Fruit fly (Drosophila melanogaster): ENCODE results near the gene CG33159.

The CG33159 gene

dm6 chr3L:3248714-3249663 lies 44.7 kb upstream of the CG33159 start (continued):
- TF ChIP-seq Nf-YB (GFP tag; optimal IDR thresholded peaks at IDR 0.05) (peak; percentile 5), sd (tag; optimal IDR thresholded peaks at IDR 0.05) (no peak), CG5953 (GFP tag; IDR thresholded peaks at IDR 0.05) (peak; percentile 37; the same call in 1 of the 2 replicates), CG14710 (tag; optimal IDR thresholded peaks at IDR 0.05) (peak; percentile 3), D19A (tag; optimal IDR thresholded peaks at IDR 0.05) (peak; percentile 19), ro (GFP tag; IDR thresholded peaks at IDR 0.05) (no peak), CG14667 (GFP tag; IDR thresholded peaks at IDR 0.05) (0 out of 2 replicates have a peak, but pooled peaks have one; percentile 12), Sin3A (optimal IDR thresholded peaks at IDR 0.05) (no peak), CG10209 (GFP tag; optimal IDR thresholded peaks at IDR 0.05) (peak; percentile 46), cato (GFP tag; optimal IDR thresholded peaks at IDR 0.05; ENCODE audit: borderline replicate concordance) (peak; percentile 26), gcm (GFP tag; optimal IDR thresholded peaks at IDR 0.05) (no peak), CG17385 (GFP tag; optimal IDR thresholded peaks at IDR 0.05) (peak; percentile 52), CG6654 (GFP tag; optimal IDR thresholded peaks at IDR 0.05) (peak; percentile 7), CG11696 (GFP tag; IDR thresholded peaks at IDR 0.05) (peak; percentile 61; the same call in 1 of the 2 replicates), CG10431 (GFP tag; optimal IDR thresholded peaks at IDR 0.05) (no peak), CG13894 (tag; optimal IDR thresholded peaks at IDR 0.05) (no peak), Six4 (GFP tag; optimal IDR thresholded peaks at IDR 0.05) (peak; percentile 13), CG9437 (GFP tag; optimal IDR thresholded peaks at IDR 0.05) (peak; percentile 49), CG1529 (GFP tag; optimal IDR thresholded peaks at IDR 0.05) (peak; percentile 39), peb (GFP tag; IDR thresholded peaks at IDR 0.05) (no peak), Hr51 (GFP tag; optimal IDR thresholded peaks at IDR 0.05) (peak in 1 of 2 experiments; percentile 70), CG3281 (GFP tag; optimal IDR thresholded peaks at IDR 0.05) (peak; percentile 15), CG17612 (GFP tag; IDR thresholded peaks at IDR 0.05) (no peak), stc (GFP tag; IDR thresholded peaks at IDR 0.05) (peak; percentile 12; the same call in 1 of the 2 replicates), crol (GFP tag; IDR thresholded peaks at IDR 0.05) (peak; percentile 45; the same call in 1 of the 2 replicates), pnt (GFP tag; optimal IDR thresholded peaks at IDR 0.05) (peak; percentile 16), CG11093 (GFP tag; IDR thresholded peaks at IDR 0.05) (no peak), odd (GFP tag; optimal IDR thresholded peaks at IDR 0.05) (peak; percentile 25), CG12071 (GFP tag; optimal IDR thresholded peaks at IDR 0.05) (no peak), E2f2 (GFP tag; IDR thresholded peaks at IDR 0.05) (peak; percentile 15; the same call in 1 of the 2 replicates), chinmo (GFP tag; IDR thresholded peaks at IDR 0.05; ENCODE audit: partially characterized antibody) (0 out of 4 replicates have a peak, but pooled peaks have one; percentile 3), vnd (GFP tag; IDR thresholded peaks at IDR 0.05; ENCODE audit: partially characterized antibody) (no peak), grau (tag; optimal IDR thresholded peaks at IDR 0.05) (peak; percentile 53), CG12299 (tag; optimal IDR thresholded peaks at IDR 0.05) (no peak), hkb (optimal IDR thresholded peaks at IDR 0.05) (no peak), hkb (GFP tag; IDR thresholded peaks at IDR 0.05) (peak; percentile 54; the same call in 1 of the 2 replicates), CG15696 (tag; optimal IDR thresholded peaks at IDR 0.05) (no peak), zf30C (GFP tag; optimal IDR thresholded peaks at IDR 0.05) (no peak), lmd (GFP tag; IDR thresholded peaks at IDR 0.05) (peak; percentile 33; the same call in 1 of the 2 replicates), gce (GFP tag; IDR thresholded peaks at IDR 0.05) (no peak), CG18476 (GFP tag; optimal IDR thresholded peaks at IDR 0.05) (peak; percentile 9), Pdp1 (GFP tag; optimal IDR thresholded peaks at IDR 0.05) (peak in 1 of 2 experiments; percentile 19), CG4730 (GFP tag; IDR thresholded peaks at IDR 0.05) (no peak), CG12104 (GFP tag; optimal IDR thresholded peaks at IDR 0.05) (peak; percentile 4), Dip3 (GFP tag; optimal IDR thresholded peaks at IDR 0.05) (peak; percentile 25), CG10267 (tag; optimal IDR thresholded peaks at IDR 0.05) (peak; percentile 0), nau (GFP tag; optimal IDR thresholded peaks at IDR 0.05) (peak; percentile 4), CG13123 (GFP tag; optimal IDR thresholded peaks at IDR 0.05) (no peak)
